Comparison of ENCODE assay signal across 1 worm cellular context in the genomic region with DNA sequence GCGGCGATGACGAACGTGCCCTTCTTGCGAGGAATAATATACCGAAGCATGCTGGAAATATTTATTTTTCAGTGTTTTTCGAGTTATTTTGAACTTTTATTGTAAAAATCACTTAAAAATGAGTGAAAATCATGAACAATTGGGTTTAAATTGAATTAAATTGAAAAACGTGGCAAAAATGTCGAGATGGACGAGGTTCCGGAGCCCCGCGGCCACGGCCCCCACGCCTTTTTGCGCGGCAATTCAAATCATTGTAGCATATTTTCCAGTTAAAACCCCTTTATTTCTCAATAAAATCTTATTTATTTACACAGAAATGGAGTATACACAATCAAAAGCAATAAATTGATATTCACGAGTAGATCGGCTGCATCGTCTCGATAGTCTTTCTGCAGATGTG.
TF ChIP-seq lines count a peak whose summit lies in the region.

No protein-coding gene starts in this region.

TF ChIP-seq in whole organism, L2 larva, 48 proteins besides CTCF, POLR2A, EP300 and RAD21 (continued from another document):
- no peak for TF ChIP-seq ama-1 (optimal IDR thresholded peaks at IDR 0.05; lab: Kevin White, UChicago)
- TF ChIP-seq nhr-23 (tag; optimal IDR thresholded peaks at IDR 0.05; lab: Kevin White, UChicago) = no peak
- no peak for TF ChIP-seq lin-11 (tag; optimal IDR thresholded peaks at IDR 0.05; lab: Kevin White, UChicago)
- TF ChIP-seq fos-1 (tag; optimal IDR thresholded peaks at IDR 0.05; lab: Kevin White, UChicago) = no peak
- TF ChIP-seq elt-3 (tag; optimal IDR thresholded peaks at IDR 0.05; lab: Kevin White, UChicago) = no peak
- TF ChIP-seq aly-2 (tag; optimal IDR thresholded peaks at IDR 0.05; lab: Kevin White, UChicago) = no peak
- no peak for TF ChIP-seq unc-62 (GFP tag; optimal IDR thresholded peaks at IDR 0.05; lab: Kevin White, UChicago)
- TF ChIP-seq nhr-6 (tag; optimal IDR thresholded peaks at IDR 0.05; lab: Kevin White, UChicago) = no peak
- TF ChIP-seq nhr-11 (tag; optimal IDR thresholded peaks at IDR 0.05; lab: Kevin White, UChicago) = no peak
- TF ChIP-seq Y55F3AM.14 (GFP tag; optimal IDR thresholded peaks at IDR 0.05; lab: Kevin White, UChicago) = no peak
- TF ChIP-seq ztf-1 (GFP tag; conservative IDR thresholded peaks at IDR 0.05; lab: Robert Waterston, UW) = no peak
- TF ChIP-seq F13H6.1 (tag; optimal IDR thresholded peaks at IDR 0.05; lab: Kevin White, UChicago) = peak; percentile 32
- peak; percentile 56 for TF ChIP-seq unc-55 (GFP tag; optimal IDR thresholded peaks at IDR 0.05; lab: Kevin White, UChicago)
- no peak for TF ChIP-seq skn-1 (tag; optimal IDR thresholded peaks at IDR 0.05; lab: Kevin White, UChicago)
- TF ChIP-seq zag-1 (tag; optimal IDR thresholded peaks at IDR 0.05; lab: Kevin White, UChicago) = no peak
- TF ChIP-seq nhr-21 (tag; optimal IDR thresholded peaks at IDR 0.05; lab: Kevin White, UChicago) = no peak
- no peak for TF ChIP-seq unc-39 (tag; optimal IDR thresholded peaks at IDR 0.05; lab: Kevin White, UChicago)
- TF ChIP-seq ztf-4 (tag; optimal IDR thresholded peaks at IDR 0.05; lab: Kevin White, UChicago) = no peak
- peak; percentile 87 for TF ChIP-seq crh-2 (tag; optimal IDR thresholded peaks at IDR 0.05; lab: Kevin White, UChicago)
- TF ChIP-seq nhr-25 (tag; optimal IDR thresholded peaks at IDR 0.05; lab: Kevin White, UChicago) = no peak
- TF ChIP-seq lsy-2 (tag; optimal IDR thresholded peaks at IDR 0.05; lab: Kevin White, UChicago) = peak in 1 of 2 experiments; percentile 44
- no peak for TF ChIP-seq nhr-237 (tag; optimal IDR thresholded peaks at IDR 0.05; lab: Kevin White, UChicago)
- no peak for TF ChIP-seq sma-9 (GFP tag; optimal IDR thresholded peaks at IDR 0.05; lab: Kevin White, UChicago)
- TF ChIP-seq sma-9 (tag; optimal IDR thresholded peaks at IDR 0.05; lab: Kevin White, UChicago) = no peak
- TF ChIP-seq ceh-16 (tag; optimal IDR thresholded peaks at IDR 0.05; lab: Kevin White, UChicago) = no peak
- no peak for TF ChIP-seq mbf-1 (tag; optimal IDR thresholded peaks at IDR 0.05; lab: Kevin White, UChicago)
